Worm (Caenorhabditis elegans) whole organism, dauer: ENCODE results near the gene F26G1.11.
"Not testable (repeated sequence)": the region's sequence is repeated elsewhere in the genome, so short reads cannot be mapped to it uniquely, and the experiment has no call there.

ENCODE experiments used
- unc-62 ChIP-seq: sonication (generic microtip); optimal IDR thresholded peaks from 2 replicates; lab custom pipeline; 2017; ENCODE audit warnings: missing biosample characterization, missing genetic modification reagents, missing genetic modification characterization

F26G1.11 gene

ce11 chrII:4825133-4825532, 48.2 kb downstream of the F26G1.11 start, which contains the start of the genes C33F10.8 and msp-40:
Gene C33F10.8 (minus strand): TSS chrII:4825233.
Gene msp-40 (plus strand): TSS chrII:4825414.
- not testable (repeated sequence) for TF ChIP-seq unc-62 (GFP tag; lab: Kevin White, UChicago)
